Fruit fly (Drosophila melanogaster) whole organism, embryonic: ENCODE data around the gene CG11700.
A peak's percentile ranks its signal among the peaks of the same experiment; 100 is the strongest.

Experiments used
- Ada2b ChIP-seq: fragments of 200-800 bp; sonication (Bioruptor generic); IDR thresholded peaks from 2 replicates; pipeline ENCODE4 v1.3.6; 2022; ENCODE audit warnings: missing biosample characterization, missing genetic modification characterization
- Bteb2 ChIP-seq: fragments of 200-800 bp; sonication (Bioruptor generic); optimal IDR thresholded peaks from 2 replicates; lab custom pipeline; 2016; ENCODE audit warnings: missing biosample characterization, missing genetic modification characterization
- CG10274 ChIP-seq: fragments of 200-800 bp; sonication (Bioruptor generic); optimal IDR thresholded peaks from 3 replicates; lab custom pipeline; 2017; ENCODE audit warnings: missing biosample characterization, mild to moderate bottlenecking, missing genetic modification characterization
- CG10366 ChIP-seq: fragments of 200-800 bp; sonication (Bioruptor generic); IDR thresholded peaks from 2 replicates; pipeline ENCODE4 v1.3.6; 2022; ENCODE audit warnings: missing biosample characterization, missing genetic modification characterization
- CG10543 ChIP-seq: fragments of 200-800 bp; sonication (Bioruptor generic); optimal IDR thresholded peaks from 3 replicates; lab custom pipeline; 2017; ENCODE audit warnings: missing biosample characterization, mild to moderate bottlenecking, missing genetic modification characterization, moderate library complexity
- CG10959 ChIP-seq: fragments of 200-800 bp; sonication (Bioruptor generic); IDR thresholded peaks from 2 replicates; pipeline ENCODE4 v1.3.6; 2022; ENCODE audit warnings: missing biosample characterization, missing genetic modification characterization
- CG11085 ChIP-seq: fragments of 200-800 bp; sonication (Bioruptor generic); IDR thresholded peaks from 2 replicates; pipeline ENCODE4 v1.3.6; 2022; ENCODE audit warnings: missing biosample characterization, missing genetic modification characterization
- CG12236 ChIP-seq: fragments of 200-800 bp; sonication (Bioruptor generic); optimal IDR thresholded peaks from 2 replicates; lab custom pipeline; 2016; ENCODE audit warnings: missing biosample characterization, missing genetic modification characterization
- CG12299 ChIP-seq: fragments of 200-800 bp; sonication (Bioruptor generic); optimal IDR thresholded peaks from 2 replicates; lab custom pipeline; 2018; ENCODE audit warnings: missing biosample characterization, mild to moderate bottlenecking, missing genetic modification characterization
- CG13123 ChIP-seq: fragments of 200-800 bp; sonication (Bioruptor generic); optimal IDR thresholded peaks from 2 replicates; lab custom pipeline; 2016; ENCODE audit warnings: missing biosample characterization, missing genetic modification characterization
- CG15601 ChIP-seq: fragments of 200-800 bp; sonication (Bioruptor generic); optimal IDR thresholded peaks from 3 replicates; lab custom pipeline; 2019; ENCODE audit warnings: missing biosample characterization, mild to moderate bottlenecking, missing genetic modification characterization, moderate library complexity
- CG18476 ChIP-seq: fragments of 200-800 bp; sonication (Bioruptor generic); optimal IDR thresholded peaks from 2 replicates; lab custom pipeline; 2016; ENCODE audit warnings: missing biosample characterization, mild to moderate bottlenecking, missing genetic modification characterization
- CG2678 ChIP-seq: fragments of 200-800 bp; sonication (Bioruptor generic); optimal IDR thresholded peaks from 3 replicates; lab custom pipeline; 2019; ENCODE audit warnings: missing biosample characterization, mild to moderate bottlenecking, missing genetic modification characterization, moderate library complexity
- CG30020 ChIP-seq: fragments of 200-800 bp; optimal IDR thresholded peaks from 2 replicates; lab custom pipeline; 2019; ENCODE audit warnings: missing biosample characterization, mild to moderate bottlenecking, missing genetic modification characterization, moderate library complexity
- CG30431 ChIP-seq: fragments of 200-800 bp; sonication (Bioruptor generic); optimal IDR thresholded peaks from 2 replicates; lab custom pipeline; 2017; ENCODE audit warnings: missing biosample characterization, missing genetic modification characterization
- CG32772 ChIP-seq: fragments of 200-800 bp; sonication (Bioruptor generic); IDR thresholded peaks from 2 replicates; pipeline ENCODE4 v1.3.6; 2022; ENCODE audit warnings: missing biosample characterization, missing genetic modification characterization
- CG33213 ChIP-seq: fragments of 200-800 bp; sonication (Bioruptor generic); optimal IDR thresholded peaks from 3 replicates; lab custom pipeline; 2016; ENCODE audit warnings: missing biosample characterization, missing genetic modification characterization
- CG34224 ChIP-seq: fragments of 200-800 bp; sonication (Bioruptor generic); IDR thresholded peaks from 3 replicates; pipeline ENCODE4 v1.3.6; 2022; ENCODE audit warnings: missing biosample characterization, missing genetic modification characterization; ENCODE audit not compliant: partially characterized antibody
- CG34376 ChIP-seq: fragments of 200-800 bp; sonication (Bioruptor generic); optimal IDR thresholded peaks from 2 replicates; lab custom pipeline; 2018; ENCODE audit warnings: missing biosample characterization, mild to moderate bottlenecking, missing genetic modification characterization
- CG6791 ChIP-seq: fragments of 200-800 bp; sonication (Bioruptor generic); IDR thresholded peaks from 3 replicates; pipeline ENCODE4 v1.3.6; 2022; ENCODE audit warnings: missing biosample characterization, missing genetic modification characterization; ENCODE audit not compliant: partially characterized antibody
- CG8290 ChIP-seq, 3 experiments: fragments of 200-800 bp; sonication (Bioruptor generic); optimal IDR thresholded peaks; 2 replicates each; lab custom pipeline; 2016 to 2019; ENCODE audit warnings: missing biosample characterization in 3 of 3, missing genetic modification characterization in 3 of 3, mild to moderate bottlenecking in 2 of 3, moderate library complexity in 1 of 3
- CG8478 ChIP-seq: fragments of >200 bp; optimal IDR thresholded peaks from 2 replicates; lab custom pipeline; 2018
- Dp ChIP-seq: fragments of 200-800 bp; sonication (Bioruptor generic); optimal IDR thresholded peaks from 2 replicates; lab custom pipeline; 2018; ENCODE audit warnings: missing biosample characterization, mild to moderate bottlenecking, missing genetic modification characterization, moderate library complexity
- H15 ChIP-seq: fragments of 200-800 bp; sonication (Bioruptor generic); IDR thresholded peaks from 3 replicates; pipeline ENCODE4 v1.3.6; 2022; ENCODE audit warnings: missing biosample characterization, missing genetic modification characterization
- Meics ChIP-seq: fragments of 200-800 bp; sonication (Bioruptor generic); optimal IDR thresholded peaks from 2 replicates; lab custom pipeline; 2017; ENCODE audit warnings: missing biosample characterization, mild to moderate bottlenecking, missing genetic modification characterization
- NC2α ChIP-seq: fragments of 200-800 bp; sonication (Bioruptor generic); optimal IDR thresholded peaks from 2 replicates; lab custom pipeline; 2016; ENCODE audit warnings: missing biosample characterization, missing genetic modification characterization
- Oaz ChIP-seq: fragments of 200-800 bp; sonication (Bioruptor generic); IDR thresholded peaks from 2 replicates; pipeline ENCODE4 v1.3.6; 2022; ENCODE audit warnings: missing biosample characterization, missing genetic modification characterization
- Optix ChIP-seq: fragments of 200-800 bp; sonication (Bioruptor generic); IDR thresholded peaks from 3 replicates; pipeline ENCODE4 v1.3.6; 2022; ENCODE audit warnings: missing biosample characterization, missing genetic modification characterization
- Spps ChIP-seq: fragments of 200-800 bp; sonication (Bioruptor generic); optimal IDR thresholded peaks from 2 replicates; lab custom pipeline; 2018; ENCODE audit warnings: missing biosample characterization, mild to moderate bottlenecking, missing genetic modification characterization
- Sry-δ ChIP-seq: fragments of 200-800 bp; sonication (Bioruptor generic); optimal IDR thresholded peaks from 2 replicates; lab custom pipeline; 2016; ENCODE audit warnings: missing biosample characterization, missing genetic modification characterization
- TFAM ChIP-seq: fragments of 200-800 bp; sonication (Bioruptor generic); optimal IDR thresholded peaks from 2 replicates; lab custom pipeline; 2017; ENCODE audit warnings: missing biosample characterization, missing genetic modification characterization, inconsistent platforms
- chif ChIP-seq, 2 experiments: fragments of 200-800 bp; sonication (Bioruptor generic); optimal IDR thresholded peaks; 3 replicates each; lab custom pipeline; 2016; ENCODE audit warnings: missing biosample characterization in 2 of 2, missing genetic modification characterization in 2 of 2
- croc ChIP-seq: fragments of 200-800 bp; sonication (Bioruptor generic); conservative IDR thresholded peaks from 3 replicates; pipeline ENCODE4 v1.3.6; 2022; ENCODE audit warnings: missing biosample characterization, missing genetic modification characterization
- crol ChIP-seq: fragments of 200-800 bp; sonication (Bioruptor generic); IDR thresholded peaks from 2 replicates; pipeline ENCODE4 v1.3.6; 2022; ENCODE audit warnings: missing biosample characterization, missing genetic modification characterization
- gcm2 ChIP-seq: fragments of 200-800 bp; sonication (Bioruptor generic); optimal IDR thresholded peaks from 2 replicates; lab custom pipeline; 2016; ENCODE audit warnings: missing biosample characterization, missing genetic modification characterization
- gfzf ChIP-seq: fragments of 200-800 bp; sonication (Bioruptor generic); optimal IDR thresholded peaks from 2 replicates; lab custom pipeline; 2016; ENCODE audit warnings: missing biosample characterization, mild to moderate bottlenecking, missing genetic modification characterization, moderate library complexity
- ind ChIP-seq: fragments of 200-800 bp; sonication (Bioruptor generic); optimal IDR thresholded peaks from 3 replicates; lab custom pipeline; 2016; ENCODE audit warnings: missing biosample characterization, missing genetic modification characterization
- lab ChIP-seq: fragments of 200-800 bp; sonication (Bioruptor generic); optimal IDR thresholded peaks from 3 replicates; lab custom pipeline; 2017; ENCODE audit warnings: missing biosample characterization, missing genetic modification characterization, mild to moderate bottlenecking, moderate library complexity, missing genetic modification reagents
- nau ChIP-seq: fragments of 200-800 bp; sonication (Bioruptor generic); optimal IDR thresholded peaks from 3 replicates; lab custom pipeline; 2017; ENCODE audit warnings: missing biosample characterization, mild to moderate bottlenecking, missing genetic modification characterization, missing genetic modification reagents
- odd ChIP-seq: fragments of 200-800 bp; sonication (Bioruptor generic); optimal IDR thresholded peaks from 2 replicates; lab custom pipeline; 2017; ENCODE audit warnings: missing biosample characterization, mild to moderate bottlenecking, missing genetic modification characterization
- onecut ChIP-seq: fragments of 200-800 bp; sonication (Bioruptor generic); IDR thresholded peaks from 2 replicates; pipeline ENCODE4 v1.3.6; 2022; ENCODE audit warnings: missing biosample characterization, missing genetic modification characterization
- pan ChIP-seq, 4 experiments: fragments of >200 bp in 3 of 4; fragments of 200-800 bp in 1 of 4; sonication (Bioruptor generic) in 1 of 4; optimal IDR thresholded peaks in 3 of 4; IDR thresholded peaks in 1 of 4; 2 replicates each; pipeline versions ENCODE4 v1.3.6 to Lab custom; 2017 to 2022; ENCODE audit warnings: missing biosample characterization in 2 of 4, missing genetic modification characterization in 2 of 4, mixed read lengths in 1 of 4
- peb ChIP-seq: fragments of 200-800 bp; sonication (Bioruptor generic); IDR thresholded peaks from 2 replicates; pipeline ENCODE4 v1.3.6; 2022; ENCODE audit warnings: missing biosample characterization, missing genetic modification characterization
- psq ChIP-seq: fragments of 200-800 bp; sonication (Bioruptor generic); optimal IDR thresholded peaks from 2 replicates; lab custom pipeline; 2017; ENCODE audit warnings: missing biosample characterization, missing genetic modification characterization
- shn ChIP-seq: fragments of 200-800 bp; sonication (Bioruptor generic); optimal IDR thresholded peaks from 3 replicates; lab custom pipeline; 2016; ENCODE audit warnings: missing biosample characterization, missing genetic modification characterization
- slou ChIP-seq: fragments of 200-800 bp; sonication (Bioruptor generic); optimal IDR thresholded peaks from 3 replicates; lab custom pipeline; 2016; ENCODE audit warnings: missing biosample characterization, missing genetic modification characterization
- sna ChIP-seq: fragments of 200-800 bp; sonication (Bioruptor generic); IDR thresholded peaks from 2 replicates; pipeline ENCODE4 v1.3.6; 2022; ENCODE audit warnings: missing biosample characterization, missing genetic modification characterization; ENCODE audit not compliant: partially characterized antibody
- ttk ChIP-seq: fragments of 200-800 bp; sonication (Bioruptor generic); IDR thresholded peaks from 2 replicates; pipeline ENCODE4 v2.1.2; 2022; ENCODE audit warnings: missing biosample characterization, missing genetic modification characterization
- twi ChIP-seq: fragments of 200-800 bp; optimal IDR thresholded peaks from 2 replicates; lab custom pipeline; 2019; ENCODE audit warnings: missing biosample characterization, mild to moderate bottlenecking, missing genetic modification characterization, moderate library complexity
- unc-4 ChIP-seq: fragments of 200-800 bp; sonication (Bioruptor generic); IDR thresholded peaks from 2 replicates; pipeline ENCODE4 v1.3.6; 2022; ENCODE audit warnings: missing biosample characterization, missing genetic modification characterization; ENCODE audit not compliant: partially characterized antibody

The CG11700 gene

dm6 chrX:6265456-6265877 lies 17.9 kb downstream of the CG11700 start (continued):
- no peak for TF ChIP-seq CG34224
- TF ChIP-seq CG18476 (GFP tag; lab: Kevin White, UChicago): peak; percentile 95
- peak; percentile 88 for TF ChIP-seq CG12299
- peak; percentile 96 for TF ChIP-seq ttk (GFP tag; lab: Robert Waterston, UW)
- peak; percentile 96 for TF ChIP-seq CG12236 (GFP tag; lab: Kevin White, UChicago)
- TF ChIP-seq CG10366 (GFP tag; lab: Robert Waterston, UW): peak; percentile 93
- TF ChIP-seq lab (GFP tag; lab: Kevin White, UChicago): peak; percentile 95
- peak; percentile 96 for TF ChIP-seq Optix (GFP tag; lab: Robert Waterston, UW)
- peak; percentile 64 for TF ChIP-seq Sry-δ (GFP tag; lab: Kevin White, UChicago)
- peak; percentile 85 for TF ChIP-seq slou (GFP tag; lab: Kevin White, UChicago)
- no peak for TF ChIP-seq unc-4 (GFP tag; lab: Robert Waterston, UW)
- TF ChIP-seq Spps (tag; lab: Kevin White, UChicago): peak; percentile 82
- peak; percentile 91 for TF ChIP-seq H15 (GFP tag; lab: Robert Waterston, UW)
- TF ChIP-seq CG34376 (GFP tag; lab: Kevin White, UChicago): peak; percentile 86
- peak; percentile 92 for TF ChIP-seq NC2α (GFP tag; lab: Kevin White, UChicago)
- TF ChIP-seq shn (GFP tag; lab: Kevin White, UChicago): peak; percentile 96
- TF ChIP-seq odd (GFP tag; lab: Kevin White, UChicago): peak; percentile 95
- peak; percentile 89 for TF ChIP-seq onecut (GFP tag; lab: Robert Waterston, UW)
- peak; percentile 97 for TF ChIP-seq CG2678 (tag; lab: Kevin White, UChicago)
- TF ChIP-seq pan (optimal IDR thresholded peaks at IDR 0.05; lab: Kevin White, UChicago): no peak
- peak in 1 of 2 experiments; percentile 95 for TF ChIP-seq pan (GFP tag; optimal IDR thresholded peaks at IDR 0.05 in 1 of 2, IDR thresholded peaks at IDR 0.05 in 1 of 2)
- TF ChIP-seq sna (GFP tag; lab: Robert Waterston, UW): 0 out of 2 replicates have a peak, but pooled peaks have one; percentile 33
- peak; percentile 96 for TF ChIP-seq chif (GFP tag; optimal IDR thresholded peaks at IDR 0.05; lab: Kevin White, UChicago)
- TF ChIP-seq ind (GFP tag; lab: Kevin White, UChicago): peak; percentile 95
- peak; percentile 92 for TF ChIP-seq CG33213 (GFP tag; lab: Kevin White, UChicago)
- TF ChIP-seq crol: peak; percentile 45; the same call in 1 of the 2 replicates
- peak; percentile 87 for TF ChIP-seq CG10274 (GFP tag; lab: Kevin White, UChicago)
- peak; percentile 4 for TF ChIP-seq Dp (GFP tag; lab: Kevin White, UChicago)
- TF ChIP-seq CG10959: peak; percentile 90
- TF ChIP-seq CG11085 (GFP tag; lab: Robert Waterston, UW): peak; percentile 81
- TF ChIP-seq CG32772: peak; percentile 95
- TF ChIP-seq Meics: peak; percentile 95
- TF ChIP-seq CG30431: peak; percentile 94
- peak; percentile 93 for TF ChIP-seq CG13123 (GFP tag; lab: Kevin White, UChicago)
- TF ChIP-seq CG10543: peak; percentile 91
- peak; percentile 76 for TF ChIP-seq CG30020 (tag; lab: Kevin White, UChicago)
- peak; percentile 4 for TF ChIP-seq gfzf (GFP tag; lab: Kevin White, UChicago)
- TF ChIP-seq TFAM (GFP tag; lab: Kevin White, UChicago): peak; percentile 83
- peak; percentile 87 for TF ChIP-seq peb
- TF ChIP-seq Ada2b: peak; percentile 93
- TF ChIP-seq gcm2 (GFP tag; lab: Kevin White, UChicago): peak; percentile 91
- no peak for TF ChIP-seq CG8478 (lab: Kevin White, UChicago)
- peak; percentile 94 for TF ChIP-seq Bteb2
- TF ChIP-seq CG15601 (tag; lab: Kevin White, UChicago): peak; percentile 93
- TF ChIP-seq croc: peak; percentile 94
- TF ChIP-seq Oaz (GFP tag; lab: Robert Waterston, UW): peak; percentile 91
- TF ChIP-seq twi (tag; lab: Kevin White, UChicago): peak; percentile 88
- TF ChIP-seq psq (GFP tag; lab: Kevin White, UChicago): peak; percentile 79
- no peak for TF ChIP-seq CG6791 (GFP tag; lab: Robert Waterston, UW)
- peak; percentile 97 for TF ChIP-seq nau (GFP tag; lab: Kevin White, UChicago)
- peak; percentile 88 for TF ChIP-seq CG8290 (GFP tag; optimal IDR thresholded peaks at IDR 0.05; lab: Kevin White, UChicago)
- peak; percentile 49 to 84 for TF ChIP-seq CG8290 (tag; optimal IDR thresholded peaks at IDR 0.05; lab: Kevin White, UChicago)
